Worm (Caenorhabditis elegans) whole organism, L4/young adult: ENCODE results near the gene F59B2.13.

Source experiments
- W03F9.2 ChIP-seq: fragments of 150-350 bp; optimal IDR thresholded peaks from 2 replicates; lab custom pipeline; 2014; ENCODE audit warnings: missing biosample characterization, missing genetic modification characterization
- dao-5 ChIP-seq: sonication (generic microtip); optimal IDR thresholded peaks from 2 replicates; lab custom pipeline; 2016; ENCODE audit warnings: missing genotype, missing genetic modification characterization, moderate library complexity, missing compliant biosample characterization
- him-1 ChIP-seq: sonication (generic microtip); optimal IDR thresholded peaks from 2 replicates; lab custom pipeline; 2016; ENCODE audit warnings: missing genotype, missing genetic modification reagents, missing genetic modification characterization, missing compliant biosample characterization

Gene F59B2.13

DNA sequence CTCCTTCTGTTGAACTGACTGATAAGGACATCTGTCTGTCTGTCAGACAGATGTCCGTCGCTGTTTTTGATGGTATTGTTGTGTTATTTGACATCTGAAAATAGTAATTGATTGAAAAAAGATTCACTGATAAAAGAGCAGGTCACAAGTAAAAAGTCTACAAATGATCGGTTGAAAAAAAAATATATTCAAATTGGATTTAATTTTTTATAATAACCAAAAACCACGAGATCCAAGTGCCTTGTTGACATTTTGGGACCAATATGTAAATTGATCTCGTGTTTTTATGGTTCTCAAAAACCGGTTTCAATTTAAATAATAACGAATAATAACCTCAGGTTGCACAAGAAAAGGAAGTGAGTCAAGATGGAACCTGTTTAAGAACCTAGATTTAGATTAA lies at the start of gene F59B2.13:
Gene F59B2.13, minus strand, starts transcription at position 101 of the 400 bp plus-strand sequence.
- TF ChIP-seq W03F9.2 (tag; lab: Kevin White, UChicago) (no peak), him-1 (tag; lab: Kevin White, UChicago) (no peak), dao-5 (tag; lab: Kevin White, UChicago) (no peak)

ce11 chrIII:9075539-9075938 lies 48.7 kb upstream of the F59B2.13 start, which contains the start of gene F02A9.7:
Gene F02A9.7, minus strand, starts transcription at chrIII:9075639.
- TF ChIP-seq W03F9.2 (tag; lab: Kevin White, UChicago) (no peak), dao-5 (tag; lab: Kevin White, UChicago) (no peak), him-1 (tag; lab: Kevin White, UChicago) (no peak)

DNA sequence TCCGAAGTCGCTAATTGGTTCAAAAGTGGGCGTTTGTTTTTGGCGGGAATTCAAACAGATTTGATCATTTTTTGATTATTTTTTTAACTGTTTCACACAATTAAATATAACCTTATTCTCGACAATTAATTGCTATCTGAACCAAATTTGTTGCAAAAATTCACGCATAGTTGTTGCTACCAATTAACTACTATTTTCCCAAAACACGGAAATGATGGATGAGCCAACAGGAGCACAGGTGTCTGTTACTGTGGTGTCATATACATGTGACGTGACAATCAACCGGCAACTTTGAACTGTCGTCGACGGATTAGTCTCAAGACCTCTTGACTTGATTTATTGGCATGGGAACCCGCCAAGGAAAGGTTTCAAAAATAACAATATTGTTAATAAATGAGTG lies 45.9 kb upstream of the F59B2.13 start:
- no peak for TF ChIP-seq W03F9.2 (tag; lab: Kevin White, UChicago)

- TF ChIP-seq dao-5 (tag; lab: Kevin White, UChicago) (no peak), W03F9.2 (tag; lab: Kevin White, UChicago) (no peak), him-1 (tag; lab: Kevin White, UChicago) (no peak)
Measured at ce11 chrIII:9071372-9071771, 44.5 kb upstream of the F59B2.13 start, which contains the start of gene lin-12. Gene lin-12, minus strand, starts transcription at chrIII:9071472.

DNA sequence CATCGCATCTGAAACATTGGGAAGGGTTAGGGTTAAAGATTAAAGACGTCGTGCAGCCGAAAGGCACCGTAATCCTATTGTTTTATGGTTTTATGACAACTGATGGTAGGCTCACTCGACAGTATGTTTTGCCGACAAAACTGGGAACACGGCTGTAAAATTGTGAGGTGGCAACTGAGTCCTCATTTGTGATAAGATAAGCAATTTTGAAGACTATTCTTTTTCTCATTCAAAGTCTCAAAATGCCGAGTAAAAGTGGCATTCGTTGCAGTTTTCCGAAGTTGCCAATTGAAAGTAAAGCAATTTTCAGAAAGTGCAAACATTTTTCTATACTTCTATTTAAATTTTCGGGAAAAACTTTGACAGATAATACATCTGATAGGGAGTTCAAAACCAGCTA lies 42.9 kb upstream of the F59B2.13 start:
- TF ChIP-seq W03F9.2 (tag; lab: Kevin White, UChicago) (no peak), dao-5 (tag; lab: Kevin White, UChicago) (no peak), him-1 (tag; lab: Kevin White, UChicago) (no peak)

DNA sequence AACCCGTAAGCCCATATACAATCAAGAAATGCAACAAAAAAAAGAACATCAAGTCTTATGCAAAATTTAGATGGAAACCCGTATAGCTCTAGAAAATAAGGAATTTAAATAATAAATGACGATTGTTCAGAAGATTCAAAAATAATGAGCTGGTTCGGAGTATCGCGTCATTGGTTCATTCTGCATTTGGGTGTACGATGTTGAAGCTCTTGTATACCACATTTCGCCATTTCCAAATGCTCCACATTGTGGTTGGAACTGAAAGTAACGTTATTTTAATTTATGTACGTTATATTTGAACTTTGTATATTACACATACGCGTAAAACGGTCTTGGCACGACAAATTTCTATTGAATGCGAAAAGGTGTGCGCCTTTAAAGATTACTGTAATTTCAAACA lies 33.4 kb upstream of the F59B2.13 start:
- TF ChIP-seq dao-5 (tag; lab: Kevin White, UChicago) (no peak), him-1 (tag; lab: Kevin White, UChicago) (no peak), W03F9.2 (tag; lab: Kevin White, UChicago) (no peak)

- TF ChIP-seq W03F9.2 (tag; lab: Kevin White, UChicago) (peak; percentile 38), dao-5 (tag; lab: Kevin White, UChicago) (no peak)
Measured at ce11 chrIII:9058959-9059534, 32.2 kb upstream of the F59B2.13 start, which contains the start of gene gst-1. Gene gst-1, plus strand, starts transcription at chrIII:9059331.

- no peak for TF ChIP-seq dao-5 (tag; lab: Kevin White, UChicago)
- peak; percentile 14 for TF ChIP-seq W03F9.2 (tag; lab: Kevin White, UChicago)
- TF ChIP-seq him-1 (tag; lab: Kevin White, UChicago): no peak
Measured at ce11 chrIII:9054414-9055147, 27.7 kb upstream of the F59B2.13 start, which contains the start of gene cls-2. Gene cls-2, plus strand, starts transcription at chrIII:9055048.

DNA sequence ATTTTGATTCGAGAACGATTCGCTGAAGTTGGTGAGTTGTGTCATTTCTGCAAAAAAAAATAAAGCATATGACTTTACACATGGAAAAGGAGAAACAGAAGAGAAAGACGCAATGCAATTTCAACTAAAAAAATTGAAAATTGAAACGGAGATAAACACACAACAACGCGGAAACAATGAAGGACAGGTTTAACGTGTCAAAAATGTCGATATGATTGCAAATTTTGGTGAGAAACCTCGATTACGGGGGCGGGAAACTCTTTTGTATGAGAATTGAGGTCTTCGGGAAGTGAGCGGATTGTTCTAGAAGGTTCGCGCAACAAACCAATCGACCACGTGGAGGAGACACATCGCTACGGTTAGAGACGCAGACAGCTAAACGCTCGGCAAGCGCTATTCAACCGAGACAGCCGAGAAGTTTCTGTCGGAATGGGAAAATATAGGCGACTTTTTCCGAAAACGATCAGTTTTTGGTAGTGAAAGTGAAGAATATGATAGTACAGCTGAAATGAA lies 26.9 kb upstream of the F59B2.13 start, which contains the start of gene R107.5:
Gene R107.5, minus strand, starts transcription at position 51 of the 513 bp plus-strand sequence.
- TF ChIP-seq dao-5 (tag; lab: Kevin White, UChicago) (no peak), W03F9.2 (tag; lab: Kevin White, UChicago) (peak; percentile 77), him-1 (tag; lab: Kevin White, UChicago) (peak; percentile 71)

DNA sequence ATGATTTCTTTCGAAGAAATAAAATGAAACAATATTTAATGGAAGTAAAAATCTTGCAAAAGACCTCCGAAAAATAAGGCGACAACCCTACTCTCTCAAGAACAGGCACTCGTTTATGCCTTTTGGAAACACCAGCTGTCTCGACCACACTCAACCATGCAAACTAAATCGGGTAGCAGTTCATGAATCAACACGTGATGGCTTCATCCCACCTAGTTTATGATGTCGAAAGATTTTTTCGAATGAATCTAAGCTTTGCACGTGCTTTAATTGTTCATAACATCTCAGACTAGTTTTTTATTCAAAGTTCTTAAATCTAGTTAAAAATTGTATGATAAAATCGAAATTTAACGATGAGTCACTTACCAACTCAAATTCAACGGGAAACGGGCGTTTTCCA lies 26.4 kb upstream of the F59B2.13 start:
- TF ChIP-seq dao-5 (tag; lab: Kevin White, UChicago) (no peak), W03F9.2 (tag; lab: Kevin White, UChicago) (no peak), him-1 (tag; lab: Kevin White, UChicago) (no peak)

- TF ChIP-seq him-1 (tag; lab: Kevin White, UChicago) (no peak), W03F9.2 (tag; lab: Kevin White, UChicago) (no peak), dao-5 (tag; lab: Kevin White, UChicago) (no peak)
Measured at ce11 chrIII:9052371-9052978, 25.6 kb upstream of the F59B2.13 start.

ce11 chrIII:9051714-9052113 lies 24.9 kb upstream of the F59B2.13 start:
- no peak for TF ChIP-seq dao-5 (tag; lab: Kevin White, UChicago)
- TF ChIP-seq him-1 (tag; lab: Kevin White, UChicago): no peak

- no peak for TF ChIP-seq him-1 (tag; lab: Kevin White, UChicago)
- TF ChIP-seq W03F9.2 (tag; lab: Kevin White, UChicago): peak; percentile 87
- TF ChIP-seq dao-5 (tag; lab: Kevin White, UChicago): no peak
Measured at ce11 chrIII:9051119-9051597, 24.3 kb upstream of the F59B2.13 start.
